Fruit fly (Drosophila melanogaster) whole organism, wandering third instar larva: ENCODE data around the gene BG642312.

ENCODE experiments used
- CG32264 ChIP-seq: fragments of 200-800 bp; sonication (Bioruptor generic); optimal IDR thresholded peaks from 2 replicates; lab custom pipeline; 2016; ENCODE audit warnings: missing biosample characterization, missing genetic modification characterization
- CrebA ChIP-seq: fragments of 200-800 bp; sonication (Bioruptor generic); optimal IDR thresholded peaks from 2 replicates; lab custom pipeline; 2016; ENCODE audit warnings: missing biosample characterization, mild to moderate bottlenecking, missing genetic modification characterization, borderline replicate concordance
- Dfd ChIP-seq: fragments of >200 bp; optimal IDR thresholded peaks from 2 replicates; lab custom pipeline; 2017; ENCODE audit warnings: missing biosample characterization, missing genetic modification characterization
- GATAd ChIP-seq: sonication (Bioruptor generic); optimal IDR thresholded peaks from 2 replicates; lab custom pipeline; 2016; ENCODE audit warnings: missing biosample characterization, missing genetic modification characterization
- Myc ChIP-seq: fragments of >200 bp; optimal IDR thresholded peaks from 2 replicates; lab custom pipeline; 2017
- N ChIP-seq: fragments of >200 bp; optimal IDR thresholded peaks from 2 replicates; lab custom pipeline; 2018; ENCODE audit warnings: missing biosample characterization, missing external identifiers, missing genetic modification characterization
- dl ChIP-seq, 2 experiments: fragments of 175-275, 200-275 bp in 1 of 2; fragments of 200-275 bp in 1 of 2; sonication (Bioruptor generic); optimal IDR thresholded peaks; lab custom pipeline; 2018; ENCODE audit warnings: mild to moderate bottlenecking in 2 of 2, missing biosample characterization in 2 of 2, missing genetic modification characterization in 2 of 2, moderate library complexity in 2 of 2; ENCODE audit not compliant: partially characterized antibody in 2 of 2, insufficient read depth in 1 of 2
- foxo ChIP-seq, 2 experiments: fragments of 200-800 bp; sonication (Bioruptor generic); optimal IDR thresholded peaks; 2 replicates in 1 of 2; 3 replicates in 1 of 2; lab custom pipeline; 2016 to 2017; ENCODE audit warnings: missing biosample characterization in 2 of 2, missing genetic modification characterization in 2 of 2
- fru ChIP-seq: fragments of 200-800 bp; sonication (Bioruptor generic); optimal IDR thresholded peaks from 3 replicates; lab custom pipeline; 2016; ENCODE audit warnings: missing biosample characterization, mild to moderate bottlenecking, missing genetic modification characterization
- h ChIP-seq: fragments of 200-800 bp; sonication (Bioruptor generic); optimal IDR thresholded peaks from 3 replicates; lab custom pipeline; 2016; ENCODE audit warnings: missing biosample characterization, mild to moderate bottlenecking, missing genetic modification characterization
- pan ChIP-seq: fragments of >200 bp; optimal IDR thresholded peaks from 2 replicates; lab custom pipeline; 2017
- psq ChIP-seq: fragments of 200-800 bp; sonication (Bioruptor generic); optimal IDR thresholded peaks from 3 replicates; lab custom pipeline; 2017; ENCODE audit warnings: missing biosample characterization, mild to moderate bottlenecking, missing genetic modification characterization, moderate library complexity
- usp ChIP-seq: fragments of >200 bp; optimal IDR thresholded peaks from 2 replicates; lab custom pipeline; 2017; ENCODE audit warnings: missing biosample characterization, missing genetic modification characterization

- TF ChIP-seq psq (no peak), foxo (GFP tag; optimal IDR thresholded peaks at IDR 0.05; lab: Kevin White, UChicago) (no peak), CG32264 (GFP tag; lab: Kevin White, UChicago) (no peak), pan (lab: Kevin White, UChicago) (no peak), fru (GFP tag; lab: Kevin White, UChicago) (no peak), Dfd (GFP tag; lab: Kevin White, UChicago) (no peak), h (GFP tag; lab: Kevin White, UChicago) (no peak), N (GFP tag; lab: Kevin White, UChicago) (no peak), dl (GFP tag; optimal IDR thresholded peaks at IDR 0.05; lab: Kevin White, UChicago; ENCODE audit: insufficient read depth in 1 of 2, partially characterized antibody in 2 of 2) (no peak), GATAd (GFP tag; lab: Kevin White, UChicago) (no peak), usp (GFP tag; lab: Kevin White, UChicago) (no peak), CrebA (no peak), Myc (lab: Kevin White, UChicago) (no peak)
Observed at dm6 chr3L:6245646-6246045, 12.5 kb upstream of the BG642312 start, which contains the start of gene Mdr65.
